Fruit fly (Drosophila melanogaster) whole organism, embryonic: ENCODE measurements around the gene CG2104.
A peak's percentile ranks its signal among the peaks of the same experiment; 100 is the strongest.

Experiments used
- Asciz ChIP-seq: fragments of 200-800 bp; sonication (Bioruptor generic); optimal IDR thresholded peaks from 2 replicates; lab custom pipeline; 2017; ENCODE audit warnings: missing biosample characterization, mild to moderate bottlenecking, missing genetic modification characterization, missing genetic modification reagents
- Awh ChIP-seq: fragments of 200-800 bp; sonication (Bioruptor generic); IDR thresholded peaks from 2 replicates; pipeline ENCODE4, ENCODE4 v1.3.6; 2022; ENCODE audit warnings: missing biosample characterization, missing genetic modification characterization
- CG1024 ChIP-seq: fragments of 200-800 bp; sonication (Bioruptor generic); IDR thresholded peaks from 2 replicates; pipeline ENCODE4 v1.3.6; 2022; ENCODE audit warnings: missing biosample characterization, missing genetic modification characterization
- CG12299 ChIP-seq: fragments of 200-800 bp; sonication (Bioruptor generic); optimal IDR thresholded peaks from 2 replicates; lab custom pipeline; 2018; ENCODE audit warnings: missing biosample characterization, mild to moderate bottlenecking, missing genetic modification characterization
- CG12659 ChIP-seq: fragments of 200-800 bp; sonication (Bioruptor generic); optimal IDR thresholded peaks from 3 replicates; lab custom pipeline; 2017; ENCODE audit warnings: mild to moderate bottlenecking, missing biosample characterization, missing genetic modification reagents, missing genetic modification characterization
- CG12942 ChIP-seq: fragments of 200-800 bp; sonication (Bioruptor generic); optimal IDR thresholded peaks from 3 replicates; lab custom pipeline; 2016; ENCODE audit warnings: missing biosample characterization, missing genetic modification characterization
- CG13624 ChIP-seq: fragments of 200-800 bp; sonication (Bioruptor generic); optimal IDR thresholded peaks from 2 replicates; lab custom pipeline; 2016; ENCODE audit warnings: missing biosample characterization, missing genetic modification characterization
- CG14050 ChIP-seq: fragments of 200-800 bp; sonication (Bioruptor generic); IDR thresholded peaks from 3 replicates; pipeline ENCODE4 v1.3.6; 2022; ENCODE audit warnings: missing biosample characterization, missing genetic modification characterization
- CG16815 ChIP-seq: fragments of 200-800 bp; sonication (Bioruptor generic); optimal IDR thresholded peaks from 3 replicates; lab custom pipeline; 2017; ENCODE audit warnings: missing biosample characterization, mild to moderate bottlenecking, missing genetic modification characterization
- CG31441 ChIP-seq: fragments of 200-800 bp; sonication (Bioruptor generic); IDR thresholded peaks from 2 replicates; pipeline ENCODE4 v1.3.6; 2022; ENCODE audit warnings: missing biosample characterization, missing genetic modification characterization
- CG34376 ChIP-seq: fragments of 200-800 bp; sonication (Bioruptor generic); optimal IDR thresholded peaks from 2 replicates; lab custom pipeline; 2018; ENCODE audit warnings: missing biosample characterization, mild to moderate bottlenecking, missing genetic modification characterization
- CG5953 ChIP-seq: fragments of 200-800 bp; sonication (Bioruptor generic); IDR thresholded peaks from 2 replicates; pipeline ENCODE4 v1.3.6; 2022; ENCODE audit warnings: missing biosample characterization, missing genetic modification characterization
- CG6272 ChIP-seq: fragments of 200-800 bp; sonication (Bioruptor generic); IDR thresholded peaks from 2 replicates; pipeline ENCODE4 v1.3.6; 2022; ENCODE audit warnings: missing biosample characterization, missing genetic modification characterization
- CG6791 ChIP-seq: fragments of 200-800 bp; sonication (Bioruptor generic); IDR thresholded peaks from 3 replicates; pipeline ENCODE4 v1.3.6; 2022; ENCODE audit warnings: missing biosample characterization, missing genetic modification characterization; ENCODE audit not compliant: partially characterized antibody
- CG7928 ChIP-seq: fragments of 200-800 bp; sonication (Bioruptor generic); optimal IDR thresholded peaks from 2 replicates; lab custom pipeline; 2017; ENCODE audit warnings: missing biosample characterization, mild to moderate bottlenecking, missing genetic modification characterization
- CG9932 ChIP-seq: fragments of 200-800 bp; sonication (Bioruptor generic); IDR thresholded peaks from 2 replicates; pipeline ENCODE4 v1.3.6; 2022; ENCODE audit warnings: missing biosample characterization, missing genetic modification characterization
- Chrac-16 ChIP-seq: fragments of 200-800 bp; sonication (Bioruptor generic); optimal IDR thresholded peaks from 3 replicates; lab custom pipeline; 2016; ENCODE audit warnings: missing biosample characterization, missing genetic modification characterization
- D ChIP-seq, 2 experiments: fragments of 200-800 bp in 1 of 2; fragments of >200 bp in 1 of 2; sonication (Bioruptor generic) in 1 of 2; optimal IDR thresholded peaks; 2 replicates in 1 of 2; 3 replicates in 1 of 2; lab custom pipeline; 2017; ENCODE audit warnings: mild to moderate bottlenecking in 1 of 2, missing biosample characterization in 1 of 2, missing genetic modification characterization in 1 of 2, missing genetic modification reagents in 1 of 2
- Gug ChIP-seq: fragments of 200-800 bp; sonication (Bioruptor generic); IDR thresholded peaks from 4 replicates; pipeline ENCODE4 v1.3.6; 2022; ENCODE audit warnings: missing biosample characterization, missing genetic modification characterization
- HLHmδ ChIP-seq: fragments of 200-800 bp; sonication (Bioruptor generic); optimal IDR thresholded peaks from 2 replicates; lab custom pipeline; 2018; ENCODE audit warnings: missing biosample characterization, mild to moderate bottlenecking, missing genetic modification characterization, moderate library complexity
- Lhr ChIP-seq: fragments of 200-800 bp; sonication (Bioruptor generic); optimal IDR thresholded peaks from 3 replicates; lab custom pipeline; 2017; ENCODE audit warnings: mild to moderate bottlenecking, missing biosample characterization, missing genetic modification reagents, missing genetic modification characterization
- Lpt ChIP-seq: fragments of >200 bp; optimal IDR thresholded peaks from 2 replicates; lab custom pipeline; 2018; ENCODE audit warnings: missing biosample characterization, missing genetic modification characterization
- MBD-R2 ChIP-seq: fragments of 200-800 bp; sonication (Bioruptor generic); IDR thresholded peaks from 2 replicates; pipeline ENCODE4 v1.3.6; 2022; ENCODE audit warnings: missing biosample characterization, missing genetic modification characterization
- Med ChIP-seq: fragments of 200-800 bp; sonication (Bioruptor generic); peaks from one replicate; lab custom pipeline; 2016; ENCODE audit warnings: missing biosample characterization, missing genetic modification characterization, mild to moderate bottlenecking, inconsistent platforms, moderate library complexity
- Neu2 ChIP-seq: fragments of 200-800 bp; sonication (Bioruptor generic); optimal IDR thresholded peaks from 3 replicates; lab custom pipeline; 2016; ENCODE audit warnings: missing biosample characterization, missing genetic modification characterization, borderline replicate concordance
- Poxn ChIP-seq: fragments of 200-800 bp; sonication (Bioruptor generic); IDR thresholded peaks from 2 replicates; pipeline ENCODE4 v1.3.6; 2022; ENCODE audit warnings: missing biosample characterization, missing genetic modification characterization
- Scr ChIP-seq: fragments of 200-800 bp; sonication (Bioruptor generic); IDR thresholded peaks from 2 replicates; pipeline ENCODE4 v1.3.6; 2022; ENCODE audit warnings: missing biosample characterization, missing genetic modification characterization; ENCODE audit not compliant: partially characterized antibody
- Sox100B ChIP-seq: fragments of 200-800 bp; sonication (Bioruptor generic); optimal IDR thresholded peaks from 3 replicates; lab custom pipeline; 2018; ENCODE audit warnings: missing biosample characterization, mild to moderate bottlenecking, missing genetic modification characterization
- Spps ChIP-seq: fragments of 200-800 bp; sonication (Bioruptor generic); optimal IDR thresholded peaks from 2 replicates; lab custom pipeline; 2018; ENCODE audit warnings: missing biosample characterization, mild to moderate bottlenecking, missing genetic modification characterization
- Taf1 ChIP-seq: fragments of 200-800 bp; sonication (Bioruptor generic); IDR thresholded peaks from 2 replicates; pipeline ENCODE4 v1.3.6; 2022; ENCODE audit warnings: missing biosample characterization, missing genetic modification characterization
- ara ChIP-seq: fragments of 200-800 bp; sonication (Bioruptor generic); IDR thresholded peaks from 2 replicates; pipeline ENCODE4 v1.3.6; 2022; ENCODE audit warnings: missing biosample characterization, missing genetic modification characterization
- ase ChIP-seq: fragments of 200-800 bp; sonication (Bioruptor generic); IDR thresholded peaks from 3 replicates; pipeline ENCODE4 v1.3.6; 2022; ENCODE audit warnings: missing biosample characterization, missing genetic modification characterization
- ato ChIP-seq: fragments of 200-800 bp; sonication (Bioruptor generic); IDR thresholded peaks from 2 replicates; pipeline ENCODE4 v1.3.6; 2022; ENCODE audit warnings: missing biosample characterization, missing genetic modification characterization; ENCODE audit not compliant: partially characterized antibody
- br ChIP-seq: fragments of >200 bp; optimal IDR thresholded peaks from 2 replicates; lab custom pipeline; 2017
- corto ChIP-seq: fragments of 200-800 bp; sonication (Bioruptor generic); optimal IDR thresholded peaks from 2 replicates; lab custom pipeline; 2016; ENCODE audit warnings: missing biosample characterization, mild to moderate bottlenecking, missing genetic modification characterization, moderate library complexity
- disco-r ChIP-seq: fragments of 200-800 bp; sonication (Bioruptor generic); optimal IDR thresholded peaks from 2 replicates; lab custom pipeline; 2016; ENCODE audit warnings: missing biosample characterization, missing genetic modification characterization
- fd102C ChIP-seq: fragments of 200-800 bp; sonication (Bioruptor generic); optimal IDR thresholded peaks from 2 replicates; lab custom pipeline; 2018; ENCODE audit warnings: missing biosample characterization, mild to moderate bottlenecking, missing genetic modification characterization, moderate library complexity
- ham ChIP-seq: fragments of 200-800 bp; sonication (Bioruptor generic); IDR thresholded peaks from 2 replicates; pipeline ENCODE4 v1.3.6; 2022; ENCODE audit warnings: missing biosample characterization, missing genetic modification characterization
- ind ChIP-seq: fragments of 200-800 bp; sonication (Bioruptor generic); optimal IDR thresholded peaks from 3 replicates; lab custom pipeline; 2016; ENCODE audit warnings: missing biosample characterization, missing genetic modification characterization
- jing ChIP-seq: fragments of 200-800 bp; sonication (Bioruptor generic); optimal IDR thresholded peaks from 2 replicates; lab custom pipeline; 2018; ENCODE audit warnings: missing biosample characterization, mild to moderate bottlenecking, missing genetic modification characterization
- oc ChIP-seq: fragments of 200-800 bp; sonication (Bioruptor generic); optimal IDR thresholded peaks from 2 replicates; lab custom pipeline; 2018; ENCODE audit warnings: missing biosample characterization, mild to moderate bottlenecking, missing genetic modification characterization, moderate library complexity
- org-1 ChIP-seq: fragments of 200-800 bp; sonication (Bioruptor generic); optimal IDR thresholded peaks from 2 replicates; lab custom pipeline; 2017; ENCODE audit warnings: missing biosample characterization, missing genetic modification characterization
- peb ChIP-seq: fragments of 200-800 bp; sonication (Bioruptor generic); IDR thresholded peaks from 2 replicates; pipeline ENCODE4 v1.3.6; 2022; ENCODE audit warnings: missing biosample characterization, missing genetic modification characterization
- phol ChIP-seq: fragments of 200-800 bp; sonication (Bioruptor generic); optimal IDR thresholded peaks from 3 replicates; lab custom pipeline; 2018; ENCODE audit warnings: missing biosample characterization, mild to moderate bottlenecking, missing genetic modification characterization, moderate library complexity
- usp ChIP-seq: fragments of >200 bp; optimal IDR thresholded peaks from 2 replicates; lab custom pipeline; 2017; ENCODE audit warnings: missing biosample characterization, missing genetic modification characterization
- vvl ChIP-seq: fragments of 200-800 bp; sonication (Bioruptor generic); IDR thresholded peaks from 2 replicates; pipeline ENCODE4 v1.3.6; 2022; ENCODE audit warnings: missing biosample characterization, missing genetic modification characterization
- wdn ChIP-seq: fragments of 200-800 bp; sonication (Bioruptor generic); IDR thresholded peaks from 2 replicates; pipeline ENCODE4 v1.3.6; 2022; ENCODE audit warnings: missing biosample characterization, missing genetic modification characterization
- wek ChIP-seq: fragments of 200-800 bp; sonication (Bioruptor generic); optimal IDR thresholded peaks from 3 replicates; lab custom pipeline; 2018; ENCODE audit warnings: missing biosample characterization, mild to moderate bottlenecking, missing genetic modification characterization, moderate library complexity
- zf30C ChIP-seq: fragments of 200-800 bp; sonication (Bioruptor generic); optimal IDR thresholded peaks from 3 replicates; lab custom pipeline; 2018; ENCODE audit warnings: missing biosample characterization, mild to moderate bottlenecking, missing genetic modification characterization

The CG2104 gene

DNA sequence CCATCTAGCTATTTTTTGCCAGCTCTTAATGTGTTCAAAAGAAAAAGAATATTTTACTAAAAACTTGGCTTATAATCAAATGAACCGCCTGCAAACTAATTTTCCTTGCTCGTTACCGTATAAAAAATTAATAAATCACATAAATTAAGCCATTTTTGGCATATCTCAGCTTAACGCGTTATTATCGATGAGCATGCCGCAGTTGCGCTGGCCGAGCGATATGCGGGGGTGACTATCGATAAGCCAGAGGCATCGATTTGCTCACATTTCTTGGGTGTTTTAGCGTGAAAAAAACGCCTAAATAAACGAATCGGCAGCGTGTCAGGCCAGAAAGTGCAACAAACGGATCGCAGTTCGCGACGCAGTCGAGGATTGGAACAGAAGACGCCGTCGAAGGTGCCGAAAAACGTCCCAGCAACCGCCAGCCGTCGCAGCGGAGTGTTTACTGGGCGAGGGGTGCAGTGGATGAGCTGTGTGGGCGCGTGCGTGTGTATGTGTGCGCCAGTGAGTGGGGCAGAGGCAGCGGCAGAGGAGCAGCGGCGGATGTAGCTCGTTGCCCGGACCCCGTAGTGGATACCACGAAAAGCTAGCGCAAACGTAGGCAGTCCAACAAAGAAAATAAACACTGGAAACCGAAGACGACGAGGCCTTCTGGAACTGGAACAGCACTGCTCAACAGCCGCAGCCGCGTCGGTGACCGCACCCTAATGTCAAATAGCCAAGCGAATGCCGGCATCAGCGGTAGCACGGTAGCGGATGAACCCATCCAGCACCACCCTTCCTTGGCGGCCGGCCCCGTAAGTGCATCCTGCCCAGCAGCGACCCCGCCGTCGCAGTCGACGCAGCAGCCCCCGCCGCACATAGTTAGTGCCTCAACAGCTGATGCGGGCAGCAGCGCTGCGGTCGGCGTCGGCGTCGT, 49.5 kb upstream of the CG2104 start, which contains the start of the genes Sym and Madm (continued):
- TF ChIP-seq MBD-R2 (GFP tag; lab: Robert Waterston, UW), result peak; percentile 58; the same call in 1 of the 2 replicates
- no peak for TF ChIP-seq usp (GFP tag; lab: Kevin White, UChicago)
- TF ChIP-seq Neu2, result peak; percentile 7
- no peak for TF ChIP-seq ato (GFP tag; lab: Robert Waterston, UW)
- no peak for TF ChIP-seq ham (GFP tag; lab: Robert Waterston, UW)
- TF ChIP-seq fd102C (GFP tag; lab: Kevin White, UChicago), result no peak
- TF ChIP-seq Taf1 (GFP tag; lab: Robert Waterston, UW), result no peak
- TF ChIP-seq ase, result no peak
- TF ChIP-seq Poxn, result no peak
- peak; percentile 80 for TF ChIP-seq phol (tag; lab: Kevin White, UChicago)
- no peak for TF ChIP-seq disco-r
- TF ChIP-seq org-1 (GFP tag; lab: Kevin White, UChicago), result no peak
- TF ChIP-seq CG6272 (GFP tag; lab: Robert Waterston, UW), result peak; percentile 53; the same call in 1 of the 2 replicates
- no peak for TF ChIP-seq CG34376 (GFP tag; lab: Kevin White, UChicago)
- TF ChIP-seq Lpt (GFP tag; lab: Kevin White, UChicago), result no peak
- TF ChIP-seq Awh, result no peak
- peak; percentile 64 for TF ChIP-seq CG6791 (GFP tag; lab: Robert Waterston, UW)
- peak; percentile 45 for TF ChIP-seq ind
- TF ChIP-seq CG12942 (GFP tag; lab: Kevin White, UChicago), result peak; percentile 4
- TF ChIP-seq zf30C, result no peak
- no peak for TF ChIP-seq corto (GFP tag; lab: Kevin White, UChicago)
- peak; percentile 1 for TF ChIP-seq CG16815
- TF ChIP-seq Spps, result no peak
- TF ChIP-seq vvl (GFP tag; lab: Robert Waterston, UW), result no peak; the same call in 1 of the 2 replicates
- no peak for TF ChIP-seq jing (GFP tag; lab: Kevin White, UChicago)
- no peak for TF ChIP-seq wdn
- TF ChIP-seq D (optimal IDR thresholded peaks at IDR 0.05; lab: Kevin White, UChicago), result no peak
- TF ChIP-seq D (GFP tag; optimal IDR thresholded peaks at IDR 0.05; lab: Kevin White, UChicago), result no peak
- no peak for TF ChIP-seq oc (tag; lab: Kevin White, UChicago)
- TF ChIP-seq Scr (GFP tag; lab: Robert Waterston, UW), result peak; percentile 90
- no peak for TF ChIP-seq CG1024 (GFP tag; lab: Robert Waterston, UW)
- TF ChIP-seq peb (GFP tag; lab: Robert Waterston, UW), result no peak
- TF ChIP-seq Chrac-16 (GFP tag; lab: Kevin White, UChicago), result peak; percentile 40
- TF ChIP-seq CG9932 (GFP tag; lab: Robert Waterston, UW), result peak; percentile 55; the same call in 1 of the 2 replicates
- no peak for TF ChIP-seq br (lab: Kevin White, UChicago)
- peak; percentile 66 for TF ChIP-seq CG13624 (GFP tag; lab: Kevin White, UChicago)
- TF ChIP-seq HLHmδ, result no peak
- TF ChIP-seq CG7928 (GFP tag; lab: Kevin White, UChicago), result no peak
- TF ChIP-seq CG5953 (GFP tag; lab: Robert Waterston, UW), result no peak
- TF ChIP-seq CG14050 (GFP tag; lab: Robert Waterston, UW), result no peak
- TF ChIP-seq Lhr (GFP tag; lab: Kevin White, UChicago), result no peak
- no peak for TF ChIP-seq CG12299
- no peak for TF ChIP-seq ara
- TF ChIP-seq Asciz (GFP tag; lab: Kevin White, UChicago), result no peak
- TF ChIP-seq wek (GFP tag; lab: Kevin White, UChicago), result no peak
- TF ChIP-seq Gug (GFP tag; lab: Robert Waterston, UW), result peak; percentile 29; the same call in 1 of the 4 replicates
- TF ChIP-seq CG31441 (GFP tag; lab: Robert Waterston, UW), result no peak; the same call in 1 of the 2 replicates
- no peak for TF ChIP-seq Sox100B (GFP tag; lab: Kevin White, UChicago)
- peak; percentile 77 for TF ChIP-seq Med (GFP tag; lab: Kevin White, UChicago)
- TF ChIP-seq CG12659 (GFP tag; lab: Kevin White, UChicago), result peak; percentile 56
